Fruit fly (Drosophila melanogaster): ENCODE measurements around the gene CG9853.

The CG9853 gene

dm6 chr3R:4433441-4434077, 31.7 kb upstream of the CG9853 start, which contains the start of the genes eIF3a and CG1074:
Gene eIF3a, minus strand, starts transcription at chr3R:4433895.
Gene CG1074, plus strand, starts transcription at chr3R:4433965.
- TF ChIP-seq CG9948 (tag; optimal IDR thresholded peaks at IDR 0.05): no peak
- TF ChIP-seq CG14655 (GFP tag; optimal IDR thresholded peaks at IDR 0.05): no peak
- TF ChIP-seq CG13204 (GFP tag; optimal IDR thresholded peaks at IDR 0.05): no peak
- TF ChIP-seq CG32121 (GFP tag; IDR thresholded peaks at IDR 0.05): peak; percentile 44
- no peak for TF ChIP-seq D1 (tag; optimal IDR thresholded peaks at IDR 0.05)
- TF ChIP-seq CG12605 (GFP tag; IDR thresholded peaks at IDR 0.05): peak; percentile 14; the same call in 1 of the 2 replicates
- TF ChIP-seq rn (GFP tag; IDR thresholded peaks at IDR 0.05): no peak
- TF ChIP-seq CG15710 (tag; optimal IDR thresholded peaks at IDR 0.05): peak; percentile 49
- TF ChIP-seq EcR (GFP tag; optimal IDR thresholded peaks at IDR 0.05): peak; percentile 76
- TF ChIP-seq CG4496 (GFP tag; IDR thresholded peaks at IDR 0.05): peak; percentile 65
- TF ChIP-seq Ets98B (GFP tag; IDR thresholded peaks at IDR 0.05): 0 out of 2 replicates have a peak, but pooled peaks have one; percentile 48
- peak; percentile 33 for TF ChIP-seq gl (tag; optimal IDR thresholded peaks at IDR 0.05)
- TF ChIP-seq CG34367 (tag; optimal IDR thresholded peaks at IDR 0.05): no peak
- TF ChIP-seq CG8301 (tag; optimal IDR thresholded peaks at IDR 0.05): no peak
- peak; percentile 63 for TF ChIP-seq Snoo (tag; optimal IDR thresholded peaks at IDR 0.05)
- no peak for TF ChIP-seq Pif1A (GFP tag; optimal IDR thresholded peaks at IDR 0.05)
- TF ChIP-seq fd96Ca (GFP tag; IDR thresholded peaks at IDR 0.05): peak; percentile 55; the same call in 2 of the 3 replicates

- TF ChIP-seq CG4496 (GFP tag; IDR thresholded peaks at IDR 0.05) (no peak), CG32121 (GFP tag; IDR thresholded peaks at IDR 0.05) (0 out of 2 replicates have a peak, but pooled peaks have one; percentile 14), Pif1A (GFP tag; optimal IDR thresholded peaks at IDR 0.05) (no peak)
Observed at dm6 chr3R:4428585-4429464, 27.0 kb upstream of the CG9853 start, which contains the start of gene srl. Gene srl, minus strand, starts transcription at chr3R:4429335.

DNA sequence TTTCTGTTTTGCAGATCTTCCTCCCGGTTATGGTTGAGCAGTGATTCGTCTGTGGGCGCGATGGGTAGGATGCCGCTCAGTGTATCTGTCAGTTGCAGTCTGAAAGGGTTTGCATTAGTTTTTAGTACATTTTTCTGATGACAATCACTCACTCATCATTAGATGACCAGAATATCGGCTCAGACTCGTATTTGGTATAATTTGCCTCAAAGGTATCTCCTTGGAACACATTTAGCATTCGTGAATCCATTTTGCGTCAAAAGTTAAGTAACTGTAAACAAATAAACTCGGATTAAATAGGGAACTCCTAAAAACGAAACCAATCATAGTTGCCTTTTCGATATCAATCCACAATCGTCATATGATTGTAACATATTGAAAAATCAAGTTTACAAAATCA, 24.9 kb upstream of the CG9853 start, which contains the start of gene CG31525:
Gene CG31525 (plus strand): TSS at position 301 of the 400 bp plus-strand sequence.
- TF ChIP-seq D1 (tag; optimal IDR thresholded peaks at IDR 0.05): no peak
- no peak for TF ChIP-seq CG15710 (tag; optimal IDR thresholded peaks at IDR 0.05)
- TF ChIP-seq Pif1B (GFP tag; optimal IDR thresholded peaks at IDR 0.05): no peak
- no peak for TF ChIP-seq CG8301 (tag; optimal IDR thresholded peaks at IDR 0.05)

- TF ChIP-seq CG34367 (tag; optimal IDR thresholded peaks at IDR 0.05): no peak
- TF ChIP-seq CG32121 (GFP tag; IDR thresholded peaks at IDR 0.05): no peak
Observed at dm6 chr3R:4419482-4419881, 17.7 kb upstream of the CG9853 start, which contains the start of gene CG32944. Gene CG32944, minus strand, starts transcription at chr3R:4419578.

dm6 chr3R:4416138-4416537, 14.3 kb upstream of the CG9853 start, which contains the start of gene CG31528:
Gene CG31528, plus strand, starts transcription at chr3R:4416438.
- TF ChIP-seq CG12605 (GFP tag; IDR thresholded peaks at IDR 0.05) (no peak), gl (tag; optimal IDR thresholded peaks at IDR 0.05) (no peak), CG9948 (tag; optimal IDR thresholded peaks at IDR 0.05) (no peak), CG13204 (GFP tag; optimal IDR thresholded peaks at IDR 0.05) (no peak), CG34367 (tag; optimal IDR thresholded peaks at IDR 0.05) (no peak), CG15710 (tag; optimal IDR thresholded peaks at IDR 0.05) (no peak), CG17806 (tag; optimal IDR thresholded peaks at IDR 0.05) (no peak), fd96Ca (GFP tag; IDR thresholded peaks at IDR 0.05) (no peak), Pif1A (GFP tag; optimal IDR thresholded peaks at IDR 0.05) (no peak), CG4496 (GFP tag; IDR thresholded peaks at IDR 0.05) (no peak), Snoo (tag; optimal IDR thresholded peaks at IDR 0.05) (no peak), CG32121 (GFP tag; IDR thresholded peaks at IDR 0.05) (no peak), Ets98B (GFP tag; IDR thresholded peaks at IDR 0.05) (no peak), EcR (GFP tag; optimal IDR thresholded peaks at IDR 0.05) (no peak), CG14655 (GFP tag; optimal IDR thresholded peaks at IDR 0.05) (no peak), Pif1B (GFP tag; optimal IDR thresholded peaks at IDR 0.05) (no peak), CG10348 (GFP tag; IDR thresholded peaks at IDR 0.05) (no peak), CG8159 (tag; optimal IDR thresholded peaks at IDR 0.05) (no peak), rn (GFP tag; IDR thresholded peaks at IDR 0.05) (no peak), D1 (tag; optimal IDR thresholded peaks at IDR 0.05) (no peak)

dm6 chr3R:4407325-4407724, 5.5 kb upstream of the CG9853 start:
- TF ChIP-seq Ets98B (GFP tag; IDR thresholded peaks at IDR 0.05): no peak
- peak; percentile 46 for TF ChIP-seq CG13204 (GFP tag; optimal IDR thresholded peaks at IDR 0.05)
- peak; percentile 96 for TF ChIP-seq EcR (GFP tag; optimal IDR thresholded peaks at IDR 0.05)
- no peak for TF ChIP-seq rn (GFP tag; IDR thresholded peaks at IDR 0.05)
- no peak for TF ChIP-seq CG32121 (GFP tag; IDR thresholded peaks at IDR 0.05)
- no peak for TF ChIP-seq Pif1A (GFP tag; optimal IDR thresholded peaks at IDR 0.05)
- no peak for TF ChIP-seq CG10348 (GFP tag; IDR thresholded peaks at IDR 0.05)

Measured in whole organism, pupa.